Worm (Caenorhabditis elegans) whole organism, L3 larva: ENCODE measurements around the gene clec-33.

Experiments used
- R02D3.7 ChIP-seq: fragments of 150-350 bp; optimal IDR thresholded peaks from 2 replicates; lab custom pipeline; 2014; ENCODE audit warnings: missing biosample characterization, missing genetic modification characterization
- ZK546.5 ChIP-seq: sonication (generic microtip); optimal IDR thresholded peaks from 2 replicates; lab custom pipeline; 2017; ENCODE audit warnings: missing biosample characterization, missing genetic modification characterization
- aly-2 ChIP-seq: fragments of 150-350 bp; optimal IDR thresholded peaks from 2 replicates; lab custom pipeline; 2014; ENCODE audit warnings: missing biosample characterization, missing genetic modification characterization
- ama-1 ChIP-seq: fragments of 150-350 bp; optimal IDR thresholded peaks from 2 replicates; lab custom pipeline; 2018
- ceh-16 ChIP-seq: sonication (generic microtip); optimal IDR thresholded peaks from 2 replicates; lab custom pipeline; 2017; ENCODE audit warnings: missing biosample characterization, missing genetic modification characterization
- ceh-28 ChIP-seq: fragments of 150-350 bp; optimal IDR thresholded peaks from 2 replicates; lab custom pipeline; 2014; ENCODE audit warnings: missing biosample characterization, missing genetic modification reagents, missing genetic modification characterization
- ceh-9 ChIP-seq: sonication (generic microtip); optimal IDR thresholded peaks from 2 replicates; lab custom pipeline; 2018; ENCODE audit warnings: missing biosample characterization, missing genetic modification characterization
- egl-5 ChIP-seq: fragments of 150-350 bp; optimal IDR thresholded peaks from 2 replicates; lab custom pipeline; 2017; ENCODE audit warnings: missing biosample characterization, missing genetic modification reagents, missing genetic modification characterization, inconsistent platforms
- elt-1 ChIP-seq: fragments of 150-350 bp; optimal IDR thresholded peaks from 2 replicates; lab custom pipeline; 2014; ENCODE audit warnings: missing biosample characterization, missing genetic modification characterization
- elt-2 ChIP-seq: sonication (generic microtip); optimal IDR thresholded peaks from 2 replicates; lab custom pipeline; 2016; ENCODE audit warnings: missing genetic modification reagents, mild to moderate bottlenecking, missing genetic modification characterization, missing compliant biosample characterization
- elt-3 ChIP-seq, 3 experiments: fragments of 150-350 bp in 1 of 3; sonication (generic microtip) in 2 of 3; optimal IDR thresholded peaks; 2 replicates in 2 of 3; 4 replicates in 1 of 3; lab custom pipeline; 2014 to 2017; ENCODE audit warnings: missing biosample characterization in 3 of 3, missing genetic modification characterization in 3 of 3
- eor-1 ChIP-seq, 2 experiments: fragments of 150-350 bp; optimal IDR thresholded peaks; 2 replicates each; lab custom pipeline; 2014 to 2018; ENCODE audit warnings: missing biosample characterization in 2 of 2, missing genetic modification characterization in 2 of 2
- fos-1 ChIP-seq: fragments of 150-350 bp; optimal IDR thresholded peaks from 2 replicates; lab custom pipeline; 2014; ENCODE audit warnings: missing biosample characterization, missing genetic modification characterization
- hmg-11 ChIP-seq: sonication (generic microtip); optimal IDR thresholded peaks from 2 replicates; lab custom pipeline; 2016; ENCODE audit warnings: missing genetic modification characterization, missing compliant biosample characterization
- jun-1 ChIP-seq: fragments of 150-350 bp; optimal IDR thresholded peaks from 2 replicates; lab custom pipeline; 2014; ENCODE audit warnings: missing biosample characterization, missing genetic modification reagents, missing genetic modification characterization
- lin-15B ChIP-seq: fragments of 150-350 bp; optimal IDR thresholded peaks from 2 replicates; lab custom pipeline; 2014; ENCODE audit warnings: missing biosample characterization, missing genetic modification characterization
- lin-39 ChIP-seq: fragments of 150-350 bp; optimal IDR thresholded peaks from 2 replicates; lab custom pipeline; 2018; ENCODE audit warnings: missing biosample characterization, missing genetic modification reagents, missing genetic modification characterization
- lsy-12 ChIP-seq: sonication (generic microtip); optimal IDR thresholded peaks from 2 replicates; lab custom pipeline; 2016; ENCODE audit warnings: mild to moderate bottlenecking, missing genetic modification characterization, missing compliant biosample characterization
- mdl-1 ChIP-seq: fragments of 150-350 bp; optimal IDR thresholded peaks from 2 replicates; lab custom pipeline; 2014; ENCODE audit warnings: missing biosample characterization, missing genetic modification characterization
- nhr-11 ChIP-seq: fragments of 150-350 bp; optimal IDR thresholded peaks from 2 replicates; lab custom pipeline; 2014; ENCODE audit warnings: missing biosample characterization, missing genetic modification characterization
- nhr-67 ChIP-seq: fragments of 150-350 bp; optimal IDR thresholded peaks from 2 replicates; lab custom pipeline; 2014; ENCODE audit warnings: missing biosample characterization, missing genetic modification characterization
- nhr-77 ChIP-seq: fragments of 150-350 bp; optimal IDR thresholded peaks from 2 replicates; lab custom pipeline; 2014; ENCODE audit warnings: missing biosample characterization, missing genetic modification characterization
- pha-4 ChIP-seq: fragments of 150-350 bp; optimal IDR thresholded peaks from 2 replicates; lab custom pipeline; 2014; ENCODE audit warnings: missing biosample characterization, missing genetic modification reagents, missing genetic modification characterization
- sea-2 ChIP-seq: fragments of 150-350 bp; sonication (generic microtip); optimal IDR thresholded peaks from 4 replicates; lab custom pipeline; 2014; ENCODE audit warnings: missing biosample characterization, missing genetic modification reagents, missing genetic modification characterization
- skn-1 ChIP-seq: fragments of 150-350 bp; optimal IDR thresholded peaks from 2 replicates; lab custom pipeline; 2014; ENCODE audit warnings: missing biosample characterization, missing genetic modification characterization
- snpc-4 ChIP-seq: fragments of 150-350 bp; optimal IDR thresholded peaks from 2 replicates; lab custom pipeline; 2014; ENCODE audit warnings: missing biosample characterization, missing genetic modification characterization
- unc-39 ChIP-seq: sonication (generic microtip); optimal IDR thresholded peaks from 4 replicates; lab custom pipeline; 2017; ENCODE audit warnings: missing biosample characterization, missing genetic modification characterization
- unc-62 ChIP-seq: fragments of 150-350 bp; sonication (generic microtip); optimal IDR thresholded peaks from 4 replicates; lab custom pipeline; 2014; ENCODE audit warnings: missing biosample characterization, missing genetic modification reagents, missing genetic modification characterization
- zag-1 ChIP-seq: fragments of 150-350 bp; optimal IDR thresholded peaks from 2 replicates; lab custom pipeline; 2014; ENCODE audit warnings: missing biosample characterization, missing genetic modification characterization
- ztf-11 ChIP-seq: fragments of 150-350 bp; optimal IDR thresholded peaks from 2 replicates; lab custom pipeline; 2014; ENCODE audit warnings: missing biosample characterization, missing genetic modification characterization
- ztf-4 ChIP-seq: fragments of 150-350 bp; optimal IDR thresholded peaks from 2 replicates; lab custom pipeline; 2014; ENCODE audit warnings: missing biosample characterization, missing genetic modification characterization

Gene clec-33

DNA sequence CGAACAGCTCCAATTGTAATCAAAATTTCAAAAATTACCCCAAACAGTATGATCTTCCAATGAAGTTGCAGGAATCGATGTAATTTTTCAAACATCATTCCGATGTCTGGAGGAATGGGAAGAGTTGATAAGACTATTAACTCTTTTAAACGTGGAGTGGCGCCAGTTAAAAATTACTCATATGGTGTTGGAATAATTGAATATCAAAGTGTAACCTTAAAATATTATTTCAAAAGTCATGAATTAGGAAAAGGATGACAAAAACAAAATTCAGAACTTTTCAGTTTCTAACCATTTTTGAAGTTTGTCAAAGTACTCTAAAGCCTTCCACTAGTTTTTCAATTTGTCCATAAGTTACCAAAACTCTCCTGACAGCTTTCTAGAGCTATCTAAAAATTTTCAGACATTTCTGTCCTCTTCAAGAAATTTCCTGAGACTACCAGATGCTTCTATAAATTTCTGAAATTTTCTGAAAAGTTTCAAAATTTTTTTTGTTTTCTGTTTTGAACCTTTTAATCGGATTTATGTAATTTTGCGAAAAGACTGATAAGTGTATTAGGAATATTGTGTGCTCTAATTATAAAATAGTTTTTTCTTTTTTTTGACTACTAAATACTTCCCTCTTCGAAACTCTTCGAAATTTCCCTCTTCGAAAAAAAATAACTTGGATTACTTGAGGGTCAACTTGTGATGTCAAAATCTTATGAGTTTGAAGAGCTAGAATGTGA, 15.5 kb downstream of the clec-33 start, which contains the start of the genes clec-35 and clec-27:
Gene clec-35, minus strand, starts transcription at position 101 of the 728 bp plus-strand sequence.
Gene clec-27, plus strand, starts transcription at position 678 of the 728 bp plus-strand sequence.
- TF ChIP-seq mdl-1 (tag; lab: Kevin White, UChicago) (no peak), nhr-11 (tag; lab: Kevin White, UChicago) (no peak), unc-39 (tag; lab: Kevin White, UChicago) (no peak), elt-3 (tag; optimal IDR thresholded peaks at IDR 0.05; lab: Kevin White, UChicago) (no peak), eor-1 (tag; optimal IDR thresholded peaks at IDR 0.05; lab: Kevin White, UChicago) (no peak), nhr-67 (tag; lab: Kevin White, UChicago) (no peak), hmg-11 (tag; lab: Kevin White, UChicago) (no peak), jun-1 (no peak)

DNA sequence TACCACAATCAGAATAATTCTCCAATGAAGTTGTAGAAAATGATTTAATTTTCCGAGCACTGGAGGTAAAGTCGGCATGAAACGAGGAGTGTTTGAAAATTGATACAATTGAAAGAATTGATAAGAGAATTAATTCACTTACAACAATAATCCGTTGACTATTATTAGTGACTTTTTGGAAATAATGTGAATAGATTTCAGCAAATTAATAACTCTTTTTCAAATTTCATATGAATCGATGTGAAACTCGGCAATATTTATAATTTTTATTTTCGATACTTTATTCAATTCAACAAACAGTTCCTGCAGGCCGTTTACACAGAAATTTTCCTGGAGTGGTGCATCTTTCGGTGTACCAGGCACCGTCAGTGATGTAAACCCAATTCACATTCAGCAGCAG, 17.6 kb downstream of the clec-33 start, which contains the start of gene clec-37:
Gene clec-37, minus strand, starts transcription at position 101 of the 400 bp plus-strand sequence.
- TF ChIP-seq eor-1 (tag; optimal IDR thresholded peaks at IDR 0.05; lab: Kevin White, UChicago) (no peak), ceh-28 (tag; lab: Kevin White, UChicago) (no peak), fos-1 (no peak), skn-1 (tag; lab: Kevin White, UChicago) (no peak), unc-62 (GFP tag; lab: Kevin White, UChicago) (no peak), jun-1 (no peak), sea-2 (no peak), hmg-11 (tag; lab: Kevin White, UChicago) (no peak), ztf-4 (tag; lab: Kevin White, UChicago) (no peak), zag-1 (tag; lab: Kevin White, UChicago) (no peak), pha-4 (tag; lab: Kevin White, UChicago) (no peak), R02D3.7 (no peak), ztf-11 (no peak), elt-2 (no peak), lin-15B (tag; lab: Kevin White, UChicago) (no peak), nhr-11 (tag; lab: Kevin White, UChicago) (no peak), lsy-12 (no peak), egl-5 (no peak), ceh-16 (tag; lab: Kevin White, UChicago) (no peak)

DNA sequence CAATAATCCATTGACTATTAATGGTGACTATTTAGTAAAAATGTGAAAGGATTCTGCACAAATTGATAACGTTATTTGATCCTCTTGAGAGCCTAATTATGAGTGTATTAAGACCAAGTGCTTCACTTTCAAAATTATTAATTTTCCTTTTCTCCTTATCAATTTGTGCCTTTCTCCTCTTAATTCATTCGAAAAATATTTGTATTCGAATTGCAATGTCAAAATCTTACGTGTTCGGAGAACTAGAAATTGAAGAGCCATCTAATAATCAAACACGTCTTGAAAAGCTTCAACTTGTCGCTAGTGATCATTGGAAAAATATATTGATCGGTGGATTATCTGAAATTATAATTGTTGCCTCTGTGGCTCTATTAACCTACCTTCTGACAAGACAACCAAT, 21.1 kb downstream of the clec-33 start, which contains the start of the genes clec-36 and clec-26:
Gene clec-36, minus strand, starts transcription at position 101 of the 400 bp plus-strand sequence.
Gene clec-26, plus strand, starts transcription at position 114 of the 400 bp plus-strand sequence.
- TF ChIP-seq elt-2, result peak; percentile 27
- no peak for TF ChIP-seq aly-2 (tag; lab: Kevin White, UChicago)

DNA sequence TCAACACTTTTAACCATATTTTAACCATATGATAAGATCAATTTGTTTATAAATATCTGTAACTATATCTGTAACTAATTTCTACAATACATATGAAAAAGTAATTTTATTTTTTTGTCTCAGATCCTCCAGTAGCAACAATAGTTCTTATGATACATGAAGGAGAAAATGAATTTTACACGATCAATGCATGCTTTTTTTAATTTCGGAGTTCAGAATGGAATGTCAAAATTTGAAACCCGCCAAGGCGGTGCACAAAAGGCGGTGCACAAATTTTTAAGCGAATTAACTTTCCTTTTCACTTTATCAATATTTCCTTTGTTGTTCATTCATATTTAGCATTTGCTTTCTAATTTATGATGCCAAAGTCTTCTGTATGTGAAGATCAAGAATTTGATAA, 26.7 kb downstream of the clec-33 start, which contains the start of gene clec-25:
Gene clec-25, plus strand, starts transcription at position 301 of the 400 bp plus-strand sequence.
- no peak for TF ChIP-seq unc-62 (GFP tag; lab: Kevin White, UChicago)
- TF ChIP-seq R02D3.7, result no peak
- TF ChIP-seq ama-1 (lab: Kevin White, UChicago), result no peak
- TF ChIP-seq fos-1, result no peak
- TF ChIP-seq snpc-4 (tag; lab: Kevin White, UChicago), result no peak
- TF ChIP-seq aly-2 (tag; lab: Kevin White, UChicago), result no peak
- no peak for TF ChIP-seq jun-1
- TF ChIP-seq nhr-11 (tag; lab: Kevin White, UChicago), result no peak
- no peak for TF ChIP-seq lin-39 (tag; lab: Kevin White, UChicago)
- TF ChIP-seq sea-2, result no peak
- no peak for TF ChIP-seq ZK546.5
- no peak for TF ChIP-seq egl-5

DNA sequence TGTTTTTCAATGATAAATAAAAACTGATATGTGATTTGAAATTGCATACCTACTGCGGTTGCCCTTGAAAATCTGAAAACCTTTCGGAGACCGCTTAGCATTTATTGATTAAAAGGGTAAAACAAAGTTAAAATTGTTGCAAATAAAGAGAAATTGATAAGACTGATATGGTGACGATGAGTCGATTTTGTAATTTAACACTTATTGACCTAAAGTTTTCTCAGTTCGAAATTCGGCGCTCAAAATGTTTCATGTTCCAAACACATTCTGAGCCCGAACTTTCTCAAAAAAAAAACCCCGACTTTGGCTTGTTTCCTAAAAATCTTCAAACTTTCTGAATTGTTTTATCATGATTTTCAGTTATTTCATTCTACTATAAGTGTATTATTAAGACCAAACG, 28.7 kb downstream of the clec-33 start, which contains the start of gene clec-40:
Gene clec-40, minus strand, starts transcription at position 101 of the 400 bp plus-strand sequence.
- no peak for TF ChIP-seq mdl-1 (tag; lab: Kevin White, UChicago)
- TF ChIP-seq elt-1 (tag; lab: Kevin White, UChicago), result no peak
- no peak for TF ChIP-seq ceh-16 (tag; lab: Kevin White, UChicago)
- TF ChIP-seq lin-39 (tag; lab: Kevin White, UChicago), result no peak
- TF ChIP-seq lin-15B (tag; lab: Kevin White, UChicago), result no peak
- no peak for TF ChIP-seq skn-1 (tag; lab: Kevin White, UChicago)
- TF ChIP-seq nhr-11 (tag; lab: Kevin White, UChicago), result no peak
- no peak for TF ChIP-seq ceh-9 (tag; lab: Kevin White, UChicago)
- TF ChIP-seq ztf-4 (tag; lab: Kevin White, UChicago), result no peak
- TF ChIP-seq nhr-77 (tag; lab: Kevin White, UChicago), result no peak
- TF ChIP-seq unc-62 (GFP tag; lab: Kevin White, UChicago), result no peak
- TF ChIP-seq elt-3 (tag; optimal IDR thresholded peaks at IDR 0.05; lab: Kevin White, UChicago), result no peak
